Worm (Caenorhabditis elegans) whole organism, L2 larva: ENCODE data around the gene sru-31.

Experiments used
- C34F6.9 ChIP-seq: fragments of 150-350 bp; optimal IDR thresholded peaks from 2 replicates; lab custom pipeline; 2014; ENCODE audit warnings: missing biosample characterization, missing genetic modification characterization
- R02D3.7 ChIP-seq: fragments of 150-350 bp; optimal IDR thresholded peaks from 2 replicates; lab custom pipeline; 2014; ENCODE audit warnings: missing biosample characterization, missing genetic modification characterization
- Y55F3AM.14 ChIP-seq: fragments of 200-800 bp; sonication (Bioruptor generic); optimal IDR thresholded peaks from 2 replicates; lab custom pipeline; 2018; ENCODE audit warnings: mild to moderate bottlenecking, missing genetic modification characterization, missing compliant biosample characterization
- ZK546.5 ChIP-seq: sonication (generic microtip); optimal IDR thresholded peaks from 2 replicates; lab custom pipeline; 2017; ENCODE audit warnings: missing biosample characterization, missing genetic modification characterization
- aly-2 ChIP-seq: fragments of 150-350 bp; optimal IDR thresholded peaks from 2 replicates; lab custom pipeline; 2014; ENCODE audit warnings: missing biosample characterization, missing genetic modification characterization
- ama-1 ChIP-seq: fragments of 150-350 bp; optimal IDR thresholded peaks from 2 replicates; lab custom pipeline; 2018; ENCODE audit warnings: inconsistent platforms
- ceh-16 ChIP-seq: fragments of 150-350 bp; optimal IDR thresholded peaks from 2 replicates; lab custom pipeline; 2014; ENCODE audit warnings: missing biosample characterization, missing genetic modification characterization
- ceh-82 ChIP-seq: fragments of 150-350 bp; optimal IDR thresholded peaks from 2 replicates; lab custom pipeline; 2014; ENCODE audit warnings: missing biosample characterization, missing genetic modification characterization
- crh-2 ChIP-seq: sonication (generic microtip); optimal IDR thresholded peaks from 2 replicates; lab custom pipeline; 2017; ENCODE audit warnings: missing biosample characterization, missing genetic modification characterization
- egl-27 ChIP-seq: sonication (generic microtip); optimal IDR thresholded peaks from 3 replicates; lab custom pipeline; 2017; ENCODE audit warnings: missing biosample characterization, missing genetic modification reagents, missing genetic modification characterization
- elt-1 ChIP-seq: fragments of 150-350 bp; optimal IDR thresholded peaks from 2 replicates; lab custom pipeline; 2014; ENCODE audit warnings: missing biosample characterization, missing genetic modification characterization
- fos-1 ChIP-seq: fragments of 150-350 bp; optimal IDR thresholded peaks from 2 replicates; lab custom pipeline; 2014; ENCODE audit warnings: missing biosample characterization, missing genetic modification characterization
- lin-11 ChIP-seq: fragments of 150-350 bp; sonication (generic microtip); optimal IDR thresholded peaks from 2 replicates; lab custom pipeline; 2014; ENCODE audit warnings: missing biosample characterization, missing genetic modification characterization, inconsistent platforms, mixed read lengths
- lin-13 ChIP-seq: fragments of 150-350 bp; optimal IDR thresholded peaks from 2 replicates; lab custom pipeline; 2014; ENCODE audit warnings: missing biosample characterization, missing genetic modification reagents, missing genetic modification characterization
- lin-39 ChIP-seq: fragments of 150-350 bp; optimal IDR thresholded peaks from 2 replicates; lab custom pipeline; 2014; ENCODE audit warnings: missing biosample characterization, missing genetic modification reagents, missing genetic modification characterization
- lsy-2 ChIP-seq, 2 experiments: fragments of 150-350 bp in 1 of 2; sonication (generic microtip) in 1 of 2; optimal IDR thresholded peaks; 2 replicates each; lab custom pipeline; 2014 to 2017; ENCODE audit warnings: missing biosample characterization in 2 of 2, missing genetic modification characterization in 2 of 2
- mab-5 ChIP-seq: fragments of 150-350 bp; optimal IDR thresholded peaks from 2 replicates; lab custom pipeline; 2014; ENCODE audit warnings: missing biosample characterization, missing genetic modification characterization
- nhr-11 ChIP-seq: fragments of 150-350 bp; optimal IDR thresholded peaks from 2 replicates; lab custom pipeline; 2014; ENCODE audit warnings: missing biosample characterization, missing genetic modification characterization
- nhr-129 ChIP-seq: fragments of 150-350 bp; optimal IDR thresholded peaks from 2 replicates; lab custom pipeline; 2014; ENCODE audit warnings: missing biosample characterization, missing genetic modification characterization
- nhr-21 ChIP-seq: fragments of 150-350 bp; optimal IDR thresholded peaks from 2 replicates; lab custom pipeline; 2014; ENCODE audit warnings: missing biosample characterization, missing genetic modification characterization
- nhr-23 ChIP-seq: fragments of 150-350 bp; optimal IDR thresholded peaks from 2 replicates; lab custom pipeline; 2014; ENCODE audit warnings: missing biosample characterization, missing genetic modification reagents, missing genetic modification characterization
- nhr-6 ChIP-seq: fragments of 150-350 bp; optimal IDR thresholded peaks from 2 replicates; lab custom pipeline; 2014; ENCODE audit warnings: missing biosample characterization, missing genetic modification characterization
- nhr-77 ChIP-seq: fragments of 150-350 bp; optimal IDR thresholded peaks from 2 replicates; lab custom pipeline; 2014; ENCODE audit warnings: missing biosample characterization, missing genetic modification characterization
- peb-1 ChIP-seq: fragments of 150-350 bp; optimal IDR thresholded peaks from 2 replicates; lab custom pipeline; 2014; ENCODE audit warnings: missing biosample characterization, missing genetic modification characterization
- skn-1 ChIP-seq: sonication (generic microtip); optimal IDR thresholded peaks from 2 replicates; lab custom pipeline; 2017; ENCODE audit warnings: missing biosample characterization, missing genetic modification characterization
- sma-3 ChIP-seq: sonication (generic microtip); optimal IDR thresholded peaks from 2 replicates; lab custom pipeline; 2016; ENCODE audit warnings: missing genetic modification reagents, missing genetic modification characterization, missing compliant biosample characterization
- sma-9 ChIP-seq, 2 experiments: fragments of 150-350 bp in 1 of 2; sonication (generic microtip) in 1 of 2; optimal IDR thresholded peaks; 2 replicates each; lab custom pipeline; 2014 to 2016; ENCODE audit warnings: missing genetic modification characterization in 2 of 2, mild to moderate bottlenecking in 1 of 2, missing biosample characterization in 1 of 2, missing compliant biosample characterization in 1 of 2, missing genetic modification reagents in 1 of 2, moderate library complexity in 1 of 2
- unc-39 ChIP-seq: fragments of 150-350 bp; optimal IDR thresholded peaks from 2 replicates; lab custom pipeline; 2014; ENCODE audit warnings: missing biosample characterization, missing genetic modification characterization
- unc-55 ChIP-seq: fragments of 150-350 bp; sonication (generic microtip); optimal IDR thresholded peaks from 3 replicates; lab custom pipeline; 2014; ENCODE audit warnings: missing biosample characterization, missing genetic modification reagents, missing genetic modification characterization
- unc-62 ChIP-seq: fragments of 150-350 bp; optimal IDR thresholded peaks from 2 replicates; lab custom pipeline; 2014; ENCODE audit warnings: missing biosample characterization, missing genetic modification reagents, missing genetic modification characterization
- ztf-1 ChIP-seq: fragments of 200-800 bp; sonication (Bioruptor generic); conservative IDR thresholded peaks from 2 replicates; pipeline ENCODE4 v1.3.6; 2022; ENCODE audit warnings: missing genetic modification characterization, missing compliant biosample characterization
- ztf-11 ChIP-seq: sonication (generic microtip); optimal IDR thresholded peaks from 2 replicates; lab custom pipeline; 2017; ENCODE audit warnings: missing biosample characterization, missing genetic modification characterization

Gene sru-31

ce11 chrV:9801965-9802364 is 14.5 kb upstream of the sru-31 start, which contains the start of gene F46B6.10:
Gene F46B6.10 (minus strand): TSS chrV:9802065.
- TF ChIP-seq C34F6.9 (no peak), ceh-82 (tag; lab: Kevin White, UChicago) (no peak)

- TF ChIP-seq nhr-6 (no peak), skn-1 (tag; lab: Kevin White, UChicago) (no peak), egl-27 (tag; lab: Kevin White, UChicago) (no peak), ztf-11 (tag; lab: Kevin White, UChicago) (no peak), lin-39 (tag; lab: Kevin White, UChicago) (no peak), aly-2 (no peak), nhr-23 (tag; lab: Kevin White, UChicago) (no peak), ztf-1 (GFP tag; lab: Robert Waterston, UW) (no peak), lin-13 (GFP tag; lab: Kevin White, UChicago) (no peak), ceh-82 (tag; lab: Kevin White, UChicago) (no peak), elt-1 (tag; lab: Kevin White, UChicago) (no peak), unc-39 (tag; lab: Kevin White, UChicago) (no peak), Y55F3AM.14 (GFP tag; lab: Kevin White, UChicago) (no peak), nhr-21 (tag; lab: Kevin White, UChicago) (no peak), unc-62 (GFP tag; lab: Kevin White, UChicago) (no peak)
These were observed 13.3 kb upstream of the sru-31 start, which contains the start of gene sru-39 for ce11 chrV:9803176-9803575. Gene sru-39 (plus strand): TSS chrV:9803476.

- TF ChIP-seq ama-1 (no peak), nhr-23 (tag; lab: Kevin White, UChicago) (no peak), crh-2 (tag; lab: Kevin White, UChicago) (no peak), Y55F3AM.14 (GFP tag; lab: Kevin White, UChicago) (no peak), nhr-11 (no peak), C34F6.9 (no peak), fos-1 (no peak), egl-27 (tag; lab: Kevin White, UChicago) (no peak), ceh-16 (tag; lab: Kevin White, UChicago) (no peak), peb-1 (tag; lab: Kevin White, UChicago) (no peak), ztf-11 (tag; lab: Kevin White, UChicago) (no peak), sma-9 (GFP tag; optimal IDR thresholded peaks at IDR 0.05; lab: Kevin White, UChicago) (no peak), sma-9 (tag; optimal IDR thresholded peaks at IDR 0.05; lab: Kevin White, UChicago) (no peak), R02D3.7 (tag; lab: Kevin White, UChicago) (no peak), ZK546.5 (tag; lab: Kevin White, UChicago) (no peak), lin-13 (GFP tag; lab: Kevin White, UChicago) (no peak), nhr-21 (tag; lab: Kevin White, UChicago) (no peak), unc-55 (no peak), ztf-1 (GFP tag; lab: Robert Waterston, UW) (no peak), nhr-6 (no peak), mab-5 (no peak)
These were observed 11.3 kb upstream of the sru-31 start, which contains the start of gene sru-37 for ce11 chrV:9805161-9805560. Gene sru-37 (plus strand): TSS chrV:9805461.

ce11 chrV:9811154-9811553 is 5.3 kb upstream of the sru-31 start, which contains the start of gene sru-29:
Gene sru-29 (plus strand): TSS chrV:9811454.
- TF ChIP-seq lsy-2 (tag; optimal IDR thresholded peaks at IDR 0.05; lab: Kevin White, UChicago) (no peak), ceh-16 (tag; lab: Kevin White, UChicago) (no peak), mab-5 (no peak), ZK546.5 (tag; lab: Kevin White, UChicago) (no peak), nhr-77 (tag; lab: Kevin White, UChicago) (no peak), skn-1 (tag; lab: Kevin White, UChicago) (no peak), ceh-82 (tag; lab: Kevin White, UChicago) (no peak), nhr-129 (tag; lab: Kevin White, UChicago) (no peak), lin-11 (tag; lab: Kevin White, UChicago) (no peak), ztf-11 (tag; lab: Kevin White, UChicago) (no peak), lin-39 (tag; lab: Kevin White, UChicago) (no peak), Y55F3AM.14 (GFP tag; lab: Kevin White, UChicago) (no peak), C34F6.9 (no peak), sma-9 (GFP tag; optimal IDR thresholded peaks at IDR 0.05; lab: Kevin White, UChicago) (no peak), sma-9 (tag; optimal IDR thresholded peaks at IDR 0.05; lab: Kevin White, UChicago) (no peak), unc-39 (tag; lab: Kevin White, UChicago) (no peak), sma-3 (GFP tag; lab: Kevin White, UChicago) (no peak), ama-1 (no peak), peb-1 (tag; lab: Kevin White, UChicago) (no peak), nhr-11 (no peak), R02D3.7 (tag; lab: Kevin White, UChicago) (no peak)
